Fruit fly (Drosophila melanogaster) S2 (cell line): ENCODE measurements around the gene CG17234.

Experiments
- CG8478 ChIP-seq: fragments of >200 bp; optimal IDR thresholded peaks from 2 replicates; lab custom pipeline; 2018
- CTCF ChIP-seq, 2 experiments: fragments of >200 bp; optimal IDR thresholded peaks; 2 replicates each; lab custom pipeline; 2018

DNA sequence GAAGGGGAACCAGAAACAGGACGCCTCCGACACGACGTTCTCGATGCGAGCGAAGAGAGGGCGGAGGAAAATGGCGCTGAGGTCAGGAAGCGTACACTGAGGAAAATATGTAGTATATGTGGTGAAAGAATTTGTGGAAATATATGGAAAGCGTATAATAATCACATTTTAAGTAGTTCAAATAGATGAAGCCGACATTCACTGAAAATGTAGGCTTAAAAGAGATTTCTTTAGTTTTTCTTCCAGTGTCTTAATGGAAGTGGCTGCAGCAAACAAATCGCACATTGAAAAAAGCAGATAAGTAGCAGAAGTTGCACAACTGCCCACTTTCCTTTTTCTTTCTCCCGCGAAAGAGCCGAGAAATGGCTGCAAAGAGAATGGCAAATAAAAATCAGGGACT, 3.3 kb upstream of the CG17234 start:
- TF ChIP-seq CTCF (optimal IDR thresholded peaks at IDR 0.05; lab: Kevin White, UChicago), result no peak
- TF ChIP-seq CG8478 (lab: Kevin White, UChicago), result no peak
